Fruit fly (Drosophila melanogaster): ENCODE results near the gene lft.
A peak's percentile ranks its signal among the peaks of the same experiment; 100 is the strongest.

Gene lft

DNA sequence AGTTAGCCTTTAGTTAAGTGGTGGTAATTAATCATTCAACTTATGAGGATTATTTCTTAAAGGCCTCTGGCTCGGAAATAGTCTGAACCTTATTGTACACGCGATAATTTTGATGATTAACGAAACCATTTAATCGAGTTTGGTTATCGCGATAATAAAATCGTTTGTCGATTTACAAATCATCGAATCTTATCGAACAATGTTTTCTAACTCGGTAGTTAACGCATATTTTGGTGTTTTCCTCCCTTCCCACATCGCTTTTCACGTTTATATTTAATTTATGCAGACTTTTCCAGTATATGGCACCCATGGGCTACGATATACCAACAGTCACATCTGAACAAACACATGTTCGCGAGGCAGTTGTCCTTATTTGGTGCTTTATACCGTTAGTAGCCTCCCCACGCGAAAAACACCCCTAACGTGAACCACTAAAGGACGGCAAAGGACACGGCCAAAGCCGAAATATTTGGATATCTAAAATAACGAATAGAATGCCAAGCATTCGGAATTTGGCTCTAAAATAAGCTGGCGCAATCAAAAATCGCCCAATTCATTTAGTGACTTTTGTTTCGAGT, 20.2 kb upstream of the lft start, which contains the start of gene Frmd5 (continued):
- no peak for TF ChIP-seq ftz-f1 (GFP tag; optimal IDR thresholded peaks at IDR 0.05)
- no peak for TF ChIP-seq cad (GFP tag; optimal IDR thresholded peaks at IDR 0.05)
- peak; percentile 54 for TF ChIP-seq Scr (GFP tag; IDR thresholded peaks at IDR 0.05; ENCODE audit: partially characterized antibody)
- no peak for TF ChIP-seq usp (GFP tag; optimal IDR thresholded peaks at IDR 0.05)
- no peak for TF ChIP-seq Taf1 (GFP tag; IDR thresholded peaks at IDR 0.05)
- TF ChIP-seq CG33557 (GFP tag; optimal IDR thresholded peaks at IDR 0.05), result no peak
- TF ChIP-seq CG14014 (GFP tag; IDR thresholded peaks at IDR 0.05), result no peak
- no peak for TF ChIP-seq gcm2 (GFP tag; optimal IDR thresholded peaks at IDR 0.05)
- TF ChIP-seq CG6689 (GFP tag; IDR thresholded peaks at IDR 0.05), result no peak
- TF ChIP-seq otp (GFP tag; IDR thresholded peaks at IDR 0.05), result no peak
- TF ChIP-seq D (optimal IDR thresholded peaks at IDR 0.05), result no peak
- no peak for TF ChIP-seq D (GFP tag; optimal IDR thresholded peaks at IDR 0.05)
- peak; percentile 55; the same call in 2 of the 3 replicates for TF ChIP-seq CG6791 (GFP tag; IDR thresholded peaks at IDR 0.05; ENCODE audit: partially characterized antibody)
- no peak for TF ChIP-seq gsb (GFP tag; IDR thresholded peaks at IDR 0.05)
- no peak for TF ChIP-seq CG8765 (GFP tag; IDR thresholded peaks at IDR 0.05)
- TF ChIP-seq CG17912 (GFP tag; optimal IDR thresholded peaks at IDR 0.05), result no peak
- TF ChIP-seq CG3281 (GFP tag; optimal IDR thresholded peaks at IDR 0.05), result no peak
- TF ChIP-seq CG12219 (GFP tag; optimal IDR thresholded peaks at IDR 0.05), result no peak
- TF ChIP-seq CG17385 (GFP tag; optimal IDR thresholded peaks at IDR 0.05), result no peak
- no peak for TF ChIP-seq caup (GFP tag; optimal IDR thresholded peaks at IDR 0.05; ENCODE audit: severe bottlenecking)
- TF ChIP-seq org-1 (GFP tag; optimal IDR thresholded peaks at IDR 0.05), result no peak
- no peak for TF ChIP-seq mam (GFP tag; optimal IDR thresholded peaks at IDR 0.05)
- no peak for TF ChIP-seq Tbp (GFP tag; optimal IDR thresholded peaks at IDR 0.05)
- no peak for TF ChIP-seq Doc3 (GFP tag; IDR thresholded peaks at IDR 0.05; ENCODE audit: partially characterized antibody)
- no peak for TF ChIP-seq CG4282 (GFP tag; optimal IDR thresholded peaks at IDR 0.05)
- TF ChIP-seq repo (GFP tag; optimal IDR thresholded peaks at IDR 0.05), result no peak
- TF ChIP-seq vfl (GFP tag; optimal IDR thresholded peaks at IDR 0.05), result no peak
- TF ChIP-seq Oaz (GFP tag; IDR thresholded peaks at IDR 0.05), result no peak
- TF ChIP-seq ac (GFP tag; optimal IDR thresholded peaks at IDR 0.05), result no peak
- TF ChIP-seq MESR4 (GFP tag; optimal IDR thresholded peaks at IDR 0.05), result peak; percentile 6
- no peak for TF ChIP-seq Myb (GFP tag; optimal IDR thresholded peaks at IDR 0.05)
- no peak for TF ChIP-seq CG9437 (GFP tag; optimal IDR thresholded peaks at IDR 0.05)
- TF ChIP-seq CG5245 (GFP tag; optimal IDR thresholded peaks at IDR 0.05), result no peak
- peak; percentile 62 for TF ChIP-seq HLH4C (GFP tag; IDR thresholded peaks at IDR 0.05; ENCODE audit: partially characterized antibody)
- TF ChIP-seq tap (tag; optimal IDR thresholded peaks at IDR 0.05), result no peak
- TF ChIP-seq slou (GFP tag; optimal IDR thresholded peaks at IDR 0.05), result no peak
- no peak for TF ChIP-seq Aef1 (GFP tag; IDR thresholded peaks at IDR 0.05)
- TF ChIP-seq fd3F (GFP tag; optimal IDR thresholded peaks at IDR 0.05), result no peak
- TF ChIP-seq chn (GFP tag; optimal IDR thresholded peaks at IDR 0.05), result no peak
- TF ChIP-seq Bgb (GFP tag; IDR thresholded peaks at IDR 0.05; ENCODE audit: partially characterized antibody), result 0 out of 2 replicates have a peak, but pooled peaks have one; percentile 7
- TF ChIP-seq emc (GFP tag; optimal IDR thresholded peaks at IDR 0.05), result no peak
- TF ChIP-seq CG17568 (GFP tag; optimal IDR thresholded peaks at IDR 0.05), result no peak
- TF ChIP-seq bbx (GFP tag; IDR thresholded peaks at IDR 0.05; ENCODE audit: partially characterized antibody), result peak; percentile 37; the same call in 1 of the 2 replicates
- TF ChIP-seq insv (GFP tag; optimal IDR thresholded peaks at IDR 0.05), result no peak
- TF ChIP-seq CG12299 (tag; optimal IDR thresholded peaks at IDR 0.05), result no peak
- TF ChIP-seq dpn (GFP tag; optimal IDR thresholded peaks at IDR 0.05), result no peak
- no peak for TF ChIP-seq CG2889 (GFP tag; IDR thresholded peaks at IDR 0.05)
- peak; percentile 22 for TF ChIP-seq pzg (GFP tag; optimal IDR thresholded peaks at IDR 0.05)
- TF ChIP-seq Dp (GFP tag; optimal IDR thresholded peaks at IDR 0.05), result no peak
- no peak for TF ChIP-seq exex (tag; optimal IDR thresholded peaks at IDR 0.05)
- no peak for TF ChIP-seq CG8089 (GFP tag; optimal IDR thresholded peaks at IDR 0.05)

All from whole organism, embryonic.